Fruit fly (Drosophila melanogaster) whole organism, adult: Measurements from ENCODE around the gene CG14563.
A peak's percentile ranks its signal among the peaks of the same experiment; 100 is the strongest.

ENCODE experiments used
- CG11617 ChIP-seq: fragments of 200-800 bp; sonication (Bioruptor generic); optimal IDR thresholded peaks from 2 replicates; lab custom pipeline; 2017; ENCODE audit warnings: mild to moderate bottlenecking, missing biosample characterization, missing genetic modification reagents, missing genetic modification characterization
- CG12768 ChIP-seq: fragments of 200-800 bp; sonication (Bioruptor generic); optimal IDR thresholded peaks from 2 replicates; lab custom pipeline; 2017; ENCODE audit warnings: missing biosample characterization, missing genetic modification characterization, mild to moderate bottlenecking, moderate library complexity, missing genetic modification reagents
- CG14711 ChIP-seq: fragments of 200-800 bp; sonication (Bioruptor generic); optimal IDR thresholded peaks from 2 replicates; lab custom pipeline; 2018; ENCODE audit warnings: missing biosample characterization, mild to moderate bottlenecking, missing genetic modification characterization, moderate library complexity
- CG1620 ChIP-seq: fragments of 200-800 bp; sonication (Bioruptor generic); optimal IDR thresholded peaks from 2 replicates; lab custom pipeline; 2016; ENCODE audit warnings: missing biosample characterization, missing genetic modification characterization
- CG33017 ChIP-seq: fragments of 200-800 bp; sonication (Bioruptor generic); optimal IDR thresholded peaks from 2 replicates; lab custom pipeline; 2018; ENCODE audit warnings: missing biosample characterization, mild to moderate bottlenecking, missing genetic modification characterization, moderate library complexity
- CG5204 ChIP-seq: fragments of 200-800 bp; sonication (Bioruptor generic); optimal IDR thresholded peaks from 2 replicates; lab custom pipeline; 2016; ENCODE audit warnings: missing biosample characterization, missing genetic modification characterization
- CG7045 ChIP-seq: fragments of 200-800 bp; sonication (Bioruptor generic); optimal IDR thresholded peaks from 2 replicates; lab custom pipeline; 2017; ENCODE audit warnings: missing biosample characterization, mild to moderate bottlenecking, missing genetic modification characterization
- CG7101 ChIP-seq: fragments of 200-800 bp; sonication (Bioruptor generic); optimal IDR thresholded peaks from 2 replicates; lab custom pipeline; 2018; ENCODE audit warnings: missing biosample characterization, mild to moderate bottlenecking, missing genetic modification characterization, moderate library complexity
- Clk ChIP-seq: fragments of 200-800 bp; sonication (Bioruptor generic); optimal IDR thresholded peaks from 2 replicates; lab custom pipeline; 2017; ENCODE audit warnings: missing biosample characterization, missing genetic modification characterization
- Crg-1 ChIP-seq: fragments of 200-800 bp; sonication (Bioruptor generic); optimal IDR thresholded peaks from 2 replicates; lab custom pipeline; 2016; ENCODE audit warnings: missing biosample characterization, missing genetic modification characterization
- Hr96 ChIP-seq: fragments of 200-800 bp; sonication (Bioruptor generic); optimal IDR thresholded peaks from 2 replicates; lab custom pipeline; 2016; ENCODE audit warnings: missing biosample characterization, missing genetic modification characterization
- Mnt ChIP-seq: fragments of 200-800 bp; sonication (Bioruptor generic); optimal IDR thresholded peaks from 2 replicates; lab custom pipeline; 2016; ENCODE audit warnings: missing biosample characterization, mild to moderate bottlenecking, missing genetic modification characterization
- bab1 ChIP-seq: fragments of 200-800 bp; sonication (Bioruptor generic); optimal IDR thresholded peaks from 3 replicates; lab custom pipeline; 2019; ENCODE audit warnings: missing biosample characterization, mild to moderate bottlenecking, missing genetic modification characterization, moderate library complexity
- cic ChIP-seq: fragments of 200-800 bp; sonication (Bioruptor generic); optimal IDR thresholded peaks from 2 replicates; lab custom pipeline; 2017; ENCODE audit warnings: missing biosample characterization, mild to moderate bottlenecking, missing genetic modification characterization, moderate library complexity
- cnc ChIP-seq, 2 experiments: fragments of >200 bp; optimal IDR thresholded peaks; 2 replicates each; lab custom pipeline; 2017
- kay ChIP-seq: fragments of 200-800 bp; sonication (Bioruptor generic); peaks from one replicate; lab custom pipeline; 2016; ENCODE audit warnings: missing biosample characterization, missing genetic modification characterization, borderline replicate concordance
- ovo ChIP-seq: fragments of 200-800 bp; sonication (Bioruptor generic); optimal IDR thresholded peaks from 2 replicates; lab custom pipeline; 2016; ENCODE audit warnings: missing biosample characterization, missing genetic modification characterization
- pad ChIP-seq: fragments of 200-800 bp; sonication (Bioruptor generic); optimal IDR thresholded peaks from 3 replicates; lab custom pipeline; 2017; ENCODE audit warnings: missing biosample characterization, missing genetic modification characterization, mild to moderate bottlenecking, moderate library complexity, missing genetic modification reagents
- tj ChIP-seq: fragments of 200-800 bp; sonication (Bioruptor generic); optimal IDR thresholded peaks from 3 replicates; lab custom pipeline; 2017; ENCODE audit warnings: missing biosample characterization, mild to moderate bottlenecking, missing genetic modification characterization, moderate library complexity
- toe ChIP-seq: fragments of 200-800 bp; sonication (Bioruptor generic); optimal IDR thresholded peaks from 2 replicates; lab custom pipeline; 2016; ENCODE audit warnings: missing biosample characterization, missing genetic modification characterization

Gene CG14563

dm6 chr3L:21882075-21882474, 39.9 kb upstream of the CG14563 start:
- TF ChIP-seq CG1620 (GFP tag; lab: Kevin White, UChicago) (no peak), tj (GFP tag; lab: Kevin White, UChicago) (no peak), Hr96 (GFP tag; lab: Kevin White, UChicago) (no peak), kay (peak; percentile 77)

- TF ChIP-seq Hr96 (GFP tag; lab: Kevin White, UChicago) (peak; percentile 80), toe (GFP tag; lab: Kevin White, UChicago) (peak; percentile 62), Mnt (GFP tag; lab: Kevin White, UChicago) (peak; percentile 67), CG33017 (tag; lab: Kevin White, UChicago) (peak; percentile 94), bab1 (GFP tag; lab: Kevin White, UChicago) (peak; percentile 96), ovo (GFP tag; lab: Kevin White, UChicago) (peak; percentile 36), CG11617 (GFP tag; lab: Kevin White, UChicago) (peak; percentile 93), cnc (optimal IDR thresholded peaks at IDR 0.05; lab: Kevin White, UChicago) (no peak), tj (GFP tag; lab: Kevin White, UChicago) (peak; percentile 70), Clk (GFP tag; lab: Kevin White, UChicago) (peak; percentile 86), kay (no peak), CG14711 (tag; lab: Kevin White, UChicago) (peak; percentile 93), CG5204 (GFP tag; lab: Kevin White, UChicago) (peak; percentile 71), CG7101 (tag; lab: Kevin White, UChicago) (peak; percentile 96), pad (GFP tag; lab: Kevin White, UChicago) (peak; percentile 78), CG1620 (GFP tag; lab: Kevin White, UChicago) (peak; percentile 57), Crg-1 (GFP tag; lab: Kevin White, UChicago) (peak; percentile 85), cic (GFP tag; lab: Kevin White, UChicago) (peak; percentile 76), CG7045 (GFP tag; lab: Kevin White, UChicago) (peak; percentile 94), CG12768 (GFP tag; lab: Kevin White, UChicago) (peak; percentile 95)
Observed at dm6 chr3L:21880398-21880810, 38.2 kb upstream of the CG14563 start.

dm6 chr3L:21879344-21879743, 37.2 kb upstream of the CG14563 start:
- peak; percentile 49 for TF ChIP-seq Mnt (GFP tag; lab: Kevin White, UChicago)
- peak; percentile 67 for TF ChIP-seq cic (GFP tag; lab: Kevin White, UChicago)
- peak; percentile 51 for TF ChIP-seq bab1 (GFP tag; lab: Kevin White, UChicago)
- no peak for TF ChIP-seq cnc (optimal IDR thresholded peaks at IDR 0.05; lab: Kevin White, UChicago)
- TF ChIP-seq tj (GFP tag; lab: Kevin White, UChicago): peak; percentile 58
- TF ChIP-seq Crg-1 (GFP tag; lab: Kevin White, UChicago): peak; percentile 59
- peak; percentile 27 for TF ChIP-seq Hr96 (GFP tag; lab: Kevin White, UChicago)
- TF ChIP-seq CG5204 (GFP tag; lab: Kevin White, UChicago): no peak
- no peak for TF ChIP-seq Clk (GFP tag; lab: Kevin White, UChicago)
- TF ChIP-seq kay: no peak
- TF ChIP-seq CG11617 (GFP tag; lab: Kevin White, UChicago): peak; percentile 37
- no peak for TF ChIP-seq toe (GFP tag; lab: Kevin White, UChicago)
- TF ChIP-seq CG1620 (GFP tag; lab: Kevin White, UChicago): no peak
- peak; percentile 32 for TF ChIP-seq CG14711 (tag; lab: Kevin White, UChicago)
- peak; percentile 68 for TF ChIP-seq ovo (GFP tag; lab: Kevin White, UChicago)
- TF ChIP-seq CG12768 (GFP tag; lab: Kevin White, UChicago): peak; percentile 51
- TF ChIP-seq CG33017 (tag; lab: Kevin White, UChicago): peak; percentile 40
- peak; percentile 36 for TF ChIP-seq CG7045 (GFP tag; lab: Kevin White, UChicago)
- peak; percentile 87 for TF ChIP-seq pad (GFP tag; lab: Kevin White, UChicago)
- TF ChIP-seq CG7101 (tag; lab: Kevin White, UChicago): peak; percentile 68

dm6 chr3L:21878285-21878684, 36.1 kb upstream of the CG14563 start:
- TF ChIP-seq CG5204 (GFP tag; lab: Kevin White, UChicago) (no peak), Clk (GFP tag; lab: Kevin White, UChicago) (no peak), Mnt (GFP tag; lab: Kevin White, UChicago) (no peak), bab1 (GFP tag; lab: Kevin White, UChicago) (no peak), tj (GFP tag; lab: Kevin White, UChicago) (no peak), CG33017 (tag; lab: Kevin White, UChicago) (no peak), cic (GFP tag; lab: Kevin White, UChicago) (no peak), CG12768 (GFP tag; lab: Kevin White, UChicago) (no peak), CG7045 (GFP tag; lab: Kevin White, UChicago) (no peak), CG14711 (tag; lab: Kevin White, UChicago) (no peak)

dm6 chr3L:21871804-21872203, 29.6 kb upstream of the CG14563 start:
- TF ChIP-seq Mnt (GFP tag; lab: Kevin White, UChicago): no peak
- TF ChIP-seq cic (GFP tag; lab: Kevin White, UChicago): no peak
- TF ChIP-seq toe (GFP tag; lab: Kevin White, UChicago): no peak
- TF ChIP-seq CG11617 (GFP tag; lab: Kevin White, UChicago): no peak
- no peak for TF ChIP-seq CG7045 (GFP tag; lab: Kevin White, UChicago)
- TF ChIP-seq kay: no peak
- no peak for TF ChIP-seq Hr96 (GFP tag; lab: Kevin White, UChicago)
- TF ChIP-seq CG1620 (GFP tag; lab: Kevin White, UChicago): no peak
- no peak for TF ChIP-seq CG5204 (GFP tag; lab: Kevin White, UChicago)
- TF ChIP-seq CG12768 (GFP tag; lab: Kevin White, UChicago): no peak
- no peak for TF ChIP-seq bab1 (GFP tag; lab: Kevin White, UChicago)
- no peak for TF ChIP-seq CG33017 (tag; lab: Kevin White, UChicago)
- TF ChIP-seq cnc (optimal IDR thresholded peaks at IDR 0.05; lab: Kevin White, UChicago): no peak
